Fruit fly (Drosophila melanogaster): ENCODE data around the gene CG33783.

CG33783 gene

dm6 chr3R:10112195-10112594, 45.6 kb downstream of the CG33783 start, which contains the start of gene CAH7 (continued):
- TF ChIP-seq B-H2 (GFP tag; optimal IDR thresholded peaks at IDR 0.05) = no peak
- TF ChIP-seq NFAT (GFP tag; IDR thresholded peaks at IDR 0.05) = no peak
- TF ChIP-seq salm (tag; optimal IDR thresholded peaks at IDR 0.05) = no peak
- TF ChIP-seq CG11093 (GFP tag; IDR thresholded peaks at IDR 0.05) = 0 out of 3 replicates have a peak, but pooled peaks have one; percentile 2

- no peak for TF ChIP-seq stwl (tag; optimal IDR thresholded peaks at IDR 0.05)
- TF ChIP-seq sug (tag; optimal IDR thresholded peaks at IDR 0.05) = peak; percentile 91
- TF ChIP-seq CG16779 (GFP tag; IDR thresholded peaks at IDR 0.05) = no peak
- no peak for TF ChIP-seq Fer2 (tag; optimal IDR thresholded peaks at IDR 0.05)
- no peak for TF ChIP-seq fd64A (GFP tag; optimal IDR thresholded peaks at IDR 0.05)
- TF ChIP-seq CG11695 (GFP tag; IDR thresholded peaks at IDR 0.05) = no peak
- no peak for TF ChIP-seq unpg (GFP tag; optimal IDR thresholded peaks at IDR 0.05)
- TF ChIP-seq CG15479 (GFP tag; optimal IDR thresholded peaks at IDR 0.05) = peak; percentile 58
- TF ChIP-seq salm (tag; optimal IDR thresholded peaks at IDR 0.05) = no peak
- no peak for TF ChIP-seq Six4 (GFP tag; optimal IDR thresholded peaks at IDR 0.05)
- peak; percentile 98 for TF ChIP-seq exex (tag; optimal IDR thresholded peaks at IDR 0.05)
- peak; percentile 66 for TF ChIP-seq zen (tag; optimal IDR thresholded peaks at IDR 0.05)
- TF ChIP-seq CG15696 (tag; optimal IDR thresholded peaks at IDR 0.05) = no peak
- no peak for TF ChIP-seq unc-4 (GFP tag; IDR thresholded peaks at IDR 0.05; ENCODE audit: partially characterized antibody)
- TF ChIP-seq gro (GFP tag; optimal IDR thresholded peaks at IDR 0.05) = peak; percentile 42
- peak; percentile 52 for TF ChIP-seq sens (GFP tag)
- TF ChIP-seq CG7745 (tag; optimal IDR thresholded peaks at IDR 0.05) = no peak
- TF ChIP-seq gsb-n (tag; optimal IDR thresholded peaks at IDR 0.05) = no peak
- peak; percentile 98 for TF ChIP-seq grn (GFP tag; optimal IDR thresholded peaks at IDR 0.05)
- no peak for TF ChIP-seq org-1 (GFP tag; optimal IDR thresholded peaks at IDR 0.05)
- no peak for TF ChIP-seq Neu2 (GFP tag; optimal IDR thresholded peaks at IDR 0.05; ENCODE audit: borderline replicate concordance)
Measured at dm6 chr3R:10113746-10114145, 47.2 kb downstream of the CG33783 start.

- no peak for TF ChIP-seq gfzf (GFP tag; optimal IDR thresholded peaks at IDR 0.05)
- TF ChIP-seq CG11247 (GFP tag; IDR thresholded peaks at IDR 0.05) = no peak
- no peak for TF ChIP-seq CG12155 (GFP tag; optimal IDR thresholded peaks at IDR 0.05)
- TF ChIP-seq Hr78 (GFP tag; optimal IDR thresholded peaks at IDR 0.05) = no peak
- TF ChIP-seq CG13624 (GFP tag; optimal IDR thresholded peaks at IDR 0.05) = no peak
- no peak for TF ChIP-seq bigmax (GFP tag; optimal IDR thresholded peaks at IDR 0.05)
- TF ChIP-seq NK7.1 (GFP tag; optimal IDR thresholded peaks at IDR 0.05) = no peak
- no peak for TF ChIP-seq CG32772 (GFP tag; IDR thresholded peaks at IDR 0.05)
- TF ChIP-seq B-H2 (GFP tag; optimal IDR thresholded peaks at IDR 0.05) = no peak
- TF ChIP-seq gsb (GFP tag; IDR thresholded peaks at IDR 0.05) = 0 out of 2 replicates have a peak, but pooled peaks have one; percentile 8
- peak; percentile 89 for TF ChIP-seq CG15479 (GFP tag; optimal IDR thresholded peaks at IDR 0.05)
- no peak for TF ChIP-seq Doc2 (GFP tag; IDR thresholded peaks at IDR 0.05)
- TF ChIP-seq mirr (GFP tag; optimal IDR thresholded peaks at IDR 0.05) = no peak
- no peak for TF ChIP-seq pb (GFP tag; optimal IDR thresholded peaks at IDR 0.05)
- TF ChIP-seq Meics (GFP tag; optimal IDR thresholded peaks at IDR 0.05) = no peak
- no peak for TF ChIP-seq phol (tag; optimal IDR thresholded peaks at IDR 0.05)
- no peak for TF ChIP-seq CG10979 (tag; optimal IDR thresholded peaks at IDR 0.05)
- TF ChIP-seq CG17385 (GFP tag; optimal IDR thresholded peaks at IDR 0.05) = no peak
- TF ChIP-seq Camta (GFP tag; optimal IDR thresholded peaks at IDR 0.05) = no peak
- TF ChIP-seq HmgD (GFP tag; optimal IDR thresholded peaks at IDR 0.05) = no peak
- TF ChIP-seq Hand (GFP tag; optimal IDR thresholded peaks at IDR 0.05) = no peak
- no peak for TF ChIP-seq Med (GFP tag)
- no peak for TF ChIP-seq CG7839 (tag; optimal IDR thresholded peaks at IDR 0.05)
- no peak for TF ChIP-seq tll (GFP tag; optimal IDR thresholded peaks at IDR 0.05)
- no peak for TF ChIP-seq CG1233 (GFP tag; optimal IDR thresholded peaks at IDR 0.05)
- no peak for TF ChIP-seq CG18619 (GFP tag; optimal IDR thresholded peaks at IDR 0.05)
- peak; percentile 31 for TF ChIP-seq sens (GFP tag)
Measured at dm6 chr3R:10114915-10115534, 48.5 kb downstream of the CG33783 start.
